Worm (Caenorhabditis elegans): ENCODE measurements around the gene srg-15.

Gene srg-15

DNA sequence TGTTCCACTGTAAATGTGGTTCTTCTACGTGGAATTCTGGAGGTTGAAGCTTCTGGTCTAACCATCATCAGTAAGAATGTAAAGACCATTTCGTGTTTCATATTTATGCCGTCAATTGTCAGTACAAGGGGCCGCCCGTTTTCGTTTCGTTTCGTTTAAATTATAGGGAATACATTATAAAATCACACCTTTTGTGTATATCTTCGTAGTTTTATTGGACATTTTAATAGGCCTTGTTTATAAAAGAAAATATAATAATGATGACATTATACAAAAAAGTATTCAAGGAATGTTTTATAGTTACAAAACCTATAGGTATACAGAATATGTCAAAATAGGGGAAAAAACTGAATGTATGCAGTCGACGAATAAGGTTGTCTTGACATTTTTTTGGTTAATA, 6.5 kb downstream of the srg-15 start, which contains the start of gene ceh-7:
Gene ceh-7 (minus strand): TSS at position 101 of the 400 bp plus-strand sequence.
- TF ChIP-seq ets-7 (tag; optimal IDR thresholded peaks at IDR 0.05) (no peak), sea-1 (GFP tag; conservative IDR thresholded peaks at IDR 0.05) (no peak), F13C5.2 (tag; optimal IDR thresholded peaks at IDR 0.05) (no peak), ceh-13 (GFP tag; optimal IDR thresholded peaks at IDR 0.05) (no peak)

ce11 chrII:8701619-8702350, 8.4 kb downstream of the srg-15 start, which contains the start of gene sphk-1:
sphk-1 (minus strand) TSS chrII:8701669.
- TF ChIP-seq B0310.2 (tag; optimal IDR thresholded peaks at IDR 0.05) (no peak), ets-7 (tag; optimal IDR thresholded peaks at IDR 0.05) (no peak), sea-1 (GFP tag; conservative IDR thresholded peaks at IDR 0.05) (no peak), ceh-36 (tag; optimal IDR thresholded peaks at IDR 0.05) (no peak)

ce11 chrII:8701059-8701458, 9.2 kb downstream of the srg-15 start:
- TF ChIP-seq hmbx-1 (tag; optimal IDR thresholded peaks at IDR 0.05) (no peak), aly-1 (tag; optimal IDR thresholded peaks at IDR 0.05) (no peak), tbx-37 (GFP tag; conservative IDR thresholded peaks at IDR 0.05) (no peak), pes-1 (GFP tag; IDR thresholded peaks at IDR 0.05) (no peak), F13C5.2 (tag; optimal IDR thresholded peaks at IDR 0.05) (no peak)

ce11 chrII:8698828-8699227, 11.4 kb downstream of the srg-15 start, which contains the start of gene chdh-1:
chdh-1 (minus strand) TSS chrII:8698928.
- TF ChIP-seq tra-4 (tag; optimal IDR thresholded peaks at IDR 0.05) (no peak), B0310.2 (tag; optimal IDR thresholded peaks at IDR 0.05) (no peak), aly-1 (tag; optimal IDR thresholded peaks at IDR 0.05) (no peak), hmg-4 (GFP tag; optimal IDR thresholded peaks at IDR 0.05) (no peak), hmbx-1 (tag; optimal IDR thresholded peaks at IDR 0.05) (no peak), pes-1 (GFP tag; IDR thresholded peaks at IDR 0.05) (no peak)

DNA sequence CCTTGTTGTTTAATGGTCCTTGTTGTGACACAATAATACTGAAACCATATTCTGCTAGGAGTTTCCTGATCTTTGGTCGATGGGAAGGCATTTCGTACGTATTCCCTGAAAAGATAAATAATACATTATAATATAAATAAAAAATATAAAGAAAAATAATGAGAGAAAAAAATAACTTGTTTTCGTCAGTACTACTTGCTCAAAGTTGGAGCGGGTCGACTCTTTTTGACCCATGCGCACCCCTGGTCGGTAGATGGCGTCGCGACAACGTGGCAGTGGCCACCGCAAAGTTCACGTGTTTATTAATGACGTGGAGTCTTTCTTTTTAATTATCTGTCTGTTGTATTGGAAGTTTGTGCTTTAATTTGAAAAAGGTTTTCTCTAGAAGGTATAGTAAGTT, 14.4 kb downstream of the srg-15 start, which contains the start of gene C34C6.10:
Gene C34C6.10 (minus strand): TSS at position 101 of the 400 bp plus-strand sequence.
- TF ChIP-seq tbx-37 (GFP tag; conservative IDR thresholded peaks at IDR 0.05) (no peak), hmbx-1 (tag; optimal IDR thresholded peaks at IDR 0.05) (no peak), ceh-13 (GFP tag; optimal IDR thresholded peaks at IDR 0.05) (no peak), hnd-1 (tag; optimal IDR thresholded peaks at IDR 0.05) (no peak), sea-1 (GFP tag; conservative IDR thresholded peaks at IDR 0.05) (no peak), hmg-4 (GFP tag; optimal IDR thresholded peaks at IDR 0.05) (no peak), tbx-11 (GFP tag; IDR thresholded peaks at IDR 0.05) (no peak)

DNA sequence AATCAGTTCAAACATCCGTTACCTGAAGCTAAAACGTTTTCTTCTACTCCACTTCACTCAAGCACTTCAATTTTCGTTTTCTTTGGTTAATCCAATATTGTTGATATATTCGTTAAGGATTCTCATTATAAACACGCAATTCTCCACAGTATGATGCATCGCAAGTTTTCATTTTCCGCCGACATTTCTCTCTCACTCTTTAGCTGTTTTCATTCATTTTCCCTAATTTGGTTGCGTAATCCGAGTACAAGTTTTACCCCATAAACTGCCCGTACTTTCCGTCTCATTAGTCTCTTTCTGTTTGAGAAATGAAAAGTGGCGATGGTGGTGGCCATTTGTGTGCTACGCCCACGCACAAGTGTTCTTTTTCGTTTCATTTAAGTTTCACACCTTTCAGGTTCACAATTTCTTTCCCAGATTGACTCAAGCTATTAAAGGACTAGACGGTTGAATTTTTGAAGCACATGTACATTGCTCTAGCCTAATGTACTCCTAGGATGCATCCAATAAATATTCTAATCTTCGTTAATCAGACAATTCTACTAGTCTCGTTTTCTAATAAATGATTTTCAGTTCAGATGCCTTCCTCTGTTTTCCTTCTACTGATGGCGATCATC, 18.8 kb downstream of the srg-15 start, which contains the start of gene C34C6.3:
Gene C34C6.3 (plus strand): TSS at position 567 of the 617 bp plus-strand sequence.
- no peak for TF ChIP-seq tbx-37 (GFP tag; conservative IDR thresholded peaks at IDR 0.05)
- no peak for TF ChIP-seq tra-4 (tag; optimal IDR thresholded peaks at IDR 0.05)
- no peak for TF ChIP-seq ets-7 (tag; optimal IDR thresholded peaks at IDR 0.05)
- TF ChIP-seq tbx-11 (GFP tag; IDR thresholded peaks at IDR 0.05): no peak
- TF ChIP-seq pes-1 (GFP tag; IDR thresholded peaks at IDR 0.05): no peak
- no peak for TF ChIP-seq ama-1 (optimal IDR thresholded peaks at IDR 0.05)
- no peak for TF ChIP-seq hnd-1 (tag; optimal IDR thresholded peaks at IDR 0.05)
- TF ChIP-seq scrt-1 (GFP tag; IDR thresholded peaks at IDR 0.05): no peak
- TF ChIP-seq F13C5.2 (tag; optimal IDR thresholded peaks at IDR 0.05): no peak
- TF ChIP-seq B0310.2 (tag; optimal IDR thresholded peaks at IDR 0.05): no peak
- no peak for TF ChIP-seq hmbx-1 (tag; optimal IDR thresholded peaks at IDR 0.05)
- TF ChIP-seq ceh-13 (GFP tag; optimal IDR thresholded peaks at IDR 0.05): no peak
- TF ChIP-seq sea-1 (GFP tag; conservative IDR thresholded peaks at IDR 0.05): no peak
- no peak for TF ChIP-seq hmg-4 (GFP tag; optimal IDR thresholded peaks at IDR 0.05)
- no peak for TF ChIP-seq ceh-36 (tag; optimal IDR thresholded peaks at IDR 0.05)
- TF ChIP-seq aly-1 (tag; optimal IDR thresholded peaks at IDR 0.05): no peak
- TF ChIP-seq flt-1 (GFP tag; IDR thresholded peaks at IDR 0.05): no peak

DNA sequence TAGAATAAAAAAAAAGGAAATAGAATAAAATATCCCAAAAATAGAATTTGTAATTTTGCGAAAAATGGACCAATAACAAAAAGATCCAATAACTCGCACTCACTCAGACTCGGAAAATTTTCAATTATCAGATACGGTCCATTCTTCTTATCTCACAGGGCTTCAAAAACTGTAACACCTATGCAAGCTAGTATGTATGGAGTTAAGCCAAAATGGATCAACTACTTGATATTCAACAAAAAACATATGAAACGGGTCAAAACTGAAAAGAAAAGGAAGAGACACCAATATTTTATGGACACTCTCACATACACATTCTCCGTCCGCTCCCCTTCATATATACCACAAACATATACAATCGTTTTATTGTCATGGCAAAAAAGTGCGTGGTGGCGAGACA, 24.6 kb downstream of the srg-15 start, which contains the start of gene C34C6.9:
Gene C34C6.9 (plus strand): TSS at position 301 of the 400 bp plus-strand sequence.
- TF ChIP-seq ets-7 (tag; optimal IDR thresholded peaks at IDR 0.05) (no peak), scrt-1 (GFP tag; IDR thresholded peaks at IDR 0.05) (no peak), hmbx-1 (tag; optimal IDR thresholded peaks at IDR 0.05) (no peak), ceh-36 (tag; optimal IDR thresholded peaks at IDR 0.05) (no peak), tbx-11 (GFP tag; IDR thresholded peaks at IDR 0.05) (no peak), aly-1 (tag; optimal IDR thresholded peaks at IDR 0.05) (no peak), B0310.2 (tag; optimal IDR thresholded peaks at IDR 0.05) (no peak), ama-1 (optimal IDR thresholded peaks at IDR 0.05) (no peak), F13C5.2 (tag; optimal IDR thresholded peaks at IDR 0.05) (no peak), pes-1 (GFP tag; IDR thresholded peaks at IDR 0.05) (no peak)

- TF ChIP-seq flt-1 (GFP tag; IDR thresholded peaks at IDR 0.05): no peak
- TF ChIP-seq ets-7 (tag; optimal IDR thresholded peaks at IDR 0.05): no peak
- TF ChIP-seq hnd-1 (tag; optimal IDR thresholded peaks at IDR 0.05): no peak
Measured at ce11 chrII:8684824-8685223, 25.4 kb downstream of the srg-15 start, which contains the start of gene hgap-2. hgap-2 (minus strand) TSS chrII:8684924.
